Fruit fly (Drosophila melanogaster) whole organism, embryonic: Measurements from ENCODE around the gene path.

Experiments
- Abd-B ChIP-seq: fragments of 200-800 bp; sonication (Bioruptor generic); optimal IDR thresholded peaks from 2 replicates; lab custom pipeline; 2018; ENCODE audit warnings: missing biosample characterization, mild to moderate bottlenecking, missing genetic modification characterization, moderate library complexity
- Antp ChIP-seq: fragments of 200-800 bp; sonication (Bioruptor generic); optimal IDR thresholded peaks from 3 replicates; lab custom pipeline; 2016; ENCODE audit warnings: missing biosample characterization, missing genetic modification characterization
- Atf-2 ChIP-seq: fragments of 200-800 bp; sonication (Bioruptor generic); optimal IDR thresholded peaks from 2 replicates; lab custom pipeline; 2016; ENCODE audit warnings: missing biosample characterization, missing genetic modification characterization
- B-H2 ChIP-seq: fragments of 200-800 bp; sonication (Bioruptor generic); optimal IDR thresholded peaks from 2 replicates; lab custom pipeline; 2018; ENCODE audit warnings: missing biosample characterization, mild to moderate bottlenecking, missing genetic modification characterization
- Bdp1 ChIP-seq: fragments of 200-800 bp; sonication (Bioruptor generic); optimal IDR thresholded peaks from 3 replicates; lab custom pipeline; 2016; ENCODE audit warnings: missing biosample characterization, missing genetic modification characterization
- BtbVII ChIP-seq: fragments of 200-800 bp; sonication (Bioruptor generic); optimal IDR thresholded peaks from 3 replicates; lab custom pipeline; 2017; ENCODE audit warnings: missing biosample characterization, mild to moderate bottlenecking, missing genetic modification characterization
- CG11723 ChIP-seq: fragments of 200-800 bp; sonication (Bioruptor generic); optimal IDR thresholded peaks from 2 replicates; lab custom pipeline; 2017; ENCODE audit warnings: missing biosample characterization, mild to moderate bottlenecking, missing genetic modification characterization
- CG12104 ChIP-seq: fragments of 200-800 bp; sonication (Bioruptor generic); optimal IDR thresholded peaks from 3 replicates; lab custom pipeline; 2016; ENCODE audit warnings: missing biosample characterization, missing genetic modification characterization
- CG15269 ChIP-seq: fragments of 200-800 bp; sonication (Bioruptor generic); optimal IDR thresholded peaks from 2 replicates; lab custom pipeline; 2018; ENCODE audit warnings: missing biosample characterization, mild to moderate bottlenecking, missing genetic modification characterization, moderate library complexity
- CG1529 ChIP-seq: fragments of 200-800 bp; sonication (Bioruptor generic); optimal IDR thresholded peaks from 3 replicates; lab custom pipeline; 2018; ENCODE audit warnings: missing biosample characterization, missing genetic modification characterization
- CG15514 ChIP-seq: fragments of 200-800 bp; sonication (Bioruptor generic); optimal IDR thresholded peaks from 3 replicates; lab custom pipeline; 2017; ENCODE audit warnings: missing biosample characterization, missing genetic modification characterization, mild to moderate bottlenecking, moderate library complexity, missing genetic modification reagents
- CG1603 ChIP-seq: fragments of 200-800 bp; sonication (Bioruptor generic); optimal IDR thresholded peaks from 2 replicates; lab custom pipeline; 2019; ENCODE audit warnings: missing biosample characterization, mild to moderate bottlenecking, missing genetic modification characterization, moderate library complexity
- CG17359 ChIP-seq: fragments of 200-800 bp; sonication (Bioruptor generic); optimal IDR thresholded peaks from 3 replicates; lab custom pipeline; 2018; ENCODE audit warnings: missing biosample characterization, mild to moderate bottlenecking, missing genetic modification characterization, moderate library complexity
- CG18262 ChIP-seq: fragments of 200-800 bp; optimal IDR thresholded peaks from 3 replicates; lab custom pipeline; 2019; ENCODE audit warnings: missing biosample characterization, mild to moderate bottlenecking, missing genetic modification characterization, moderate library complexity
- CG18476 ChIP-seq: fragments of 200-800 bp; sonication (Bioruptor generic); optimal IDR thresholded peaks from 2 replicates; lab custom pipeline; 2016; ENCODE audit warnings: missing biosample characterization, mild to moderate bottlenecking, missing genetic modification characterization
- CG2202 ChIP-seq: fragments of 200-800 bp; sonication (Bioruptor generic); optimal IDR thresholded peaks from 2 replicates; lab custom pipeline; 2018; ENCODE audit warnings: missing biosample characterization, mild to moderate bottlenecking, missing genetic modification characterization
- CG4730 ChIP-seq: fragments of 200-800 bp; sonication (Bioruptor generic); IDR thresholded peaks from 2 replicates; pipeline ENCODE4 v1.3.6; 2022; ENCODE audit warnings: missing biosample characterization, missing genetic modification characterization
- CG5180 ChIP-seq: fragments of 200-800 bp; sonication (Bioruptor generic); optimal IDR thresholded peaks from 3 replicates; lab custom pipeline; 2017; ENCODE audit warnings: missing biosample characterization, missing genetic modification characterization, mild to moderate bottlenecking, moderate library complexity, missing genetic modification reagents
- CG6765 ChIP-seq: fragments of 200-800 bp; sonication (Bioruptor generic); optimal IDR thresholded peaks from 3 replicates; lab custom pipeline; 2017; ENCODE audit warnings: missing biosample characterization, mild to moderate bottlenecking, missing genetic modification characterization
- CG7372 ChIP-seq: fragments of 200-800 bp; sonication (Bioruptor generic); IDR thresholded peaks from 2 replicates; pipeline ENCODE4 v1.3.6; 2022; ENCODE audit warnings: missing biosample characterization, missing genetic modification characterization
- CTCF ChIP-seq: fragments of 200-800 bp; sonication (Bioruptor generic); optimal IDR thresholded peaks from 2 replicates; lab custom pipeline; 2017; ENCODE audit warnings: missing biosample characterization, mild to moderate bottlenecking, missing genetic modification characterization, moderate library complexity
- D19A ChIP-seq: fragments of 200-800 bp; optimal IDR thresholded peaks from 3 replicates; lab custom pipeline; 2019; ENCODE audit warnings: missing biosample characterization, mild to moderate bottlenecking, missing genetic modification characterization, moderate library complexity
- D19B ChIP-seq: fragments of 200-800 bp; sonication (Bioruptor generic); optimal IDR thresholded peaks from 2 replicates; lab custom pipeline; 2017; ENCODE audit warnings: missing biosample characterization, mild to moderate bottlenecking, missing genetic modification characterization
- Ets65A ChIP-seq: fragments of 200-800 bp; sonication (Bioruptor generic); peaks from one replicate; lab custom pipeline; 2016; ENCODE audit warnings: missing biosample characterization, missing genetic modification characterization
- Hsf ChIP-seq: fragments of 200-800 bp; sonication (Bioruptor generic); optimal IDR thresholded peaks from 3 replicates; lab custom pipeline; 2016; ENCODE audit warnings: missing biosample characterization, missing genetic modification characterization
- Meics ChIP-seq: fragments of 200-800 bp; sonication (Bioruptor generic); optimal IDR thresholded peaks from 2 replicates; lab custom pipeline; 2017; ENCODE audit warnings: missing biosample characterization, mild to moderate bottlenecking, missing genetic modification characterization
- Ptx1 ChIP-seq: fragments of 200-800 bp; sonication (Bioruptor generic); IDR thresholded peaks from 2 replicates; pipeline ENCODE4 v1.3.6; 2022; ENCODE audit warnings: missing biosample characterization, missing genetic modification characterization
- Rfx ChIP-seq: fragments of 200-800 bp; sonication (Bioruptor generic); IDR thresholded peaks from 2 replicates; pipeline ENCODE4 v1.3.6; 2022; ENCODE audit warnings: missing biosample characterization, missing genetic modification characterization
- Sry-β ChIP-seq: fragments of 200-800 bp; sonication (Bioruptor generic); optimal IDR thresholded peaks from 2 replicates; lab custom pipeline; 2018; ENCODE audit warnings: missing biosample characterization, mild to moderate bottlenecking, missing genetic modification characterization, moderate library complexity
- Stat92E ChIP-seq, 3 experiments: fragments of >200 bp in 2 of 3; fragments of 200-800 bp in 1 of 3; sonication (Bioruptor generic) in 1 of 3; optimal IDR thresholded peaks; 2 replicates each; lab custom pipeline; 2017 to 2019; ENCODE audit warnings: missing biosample characterization in 3 of 3, missing genetic modification characterization in 3 of 3, mild to moderate bottlenecking in 1 of 3, moderate library complexity in 1 of 3
- TFAM ChIP-seq: fragments of 200-800 bp; sonication (Bioruptor generic); optimal IDR thresholded peaks from 2 replicates; lab custom pipeline; 2017; ENCODE audit warnings: missing biosample characterization, missing genetic modification characterization, inconsistent platforms
- Tbp ChIP-seq: fragments of >200 bp; optimal IDR thresholded peaks from 2 replicates; lab custom pipeline; 2018; ENCODE audit warnings: missing biosample characterization, missing genetic modification characterization
- al ChIP-seq: fragments of 200-800 bp; sonication (Bioruptor generic); IDR thresholded peaks from 2 replicates; pipeline ENCODE4 v1.3.6; 2022; ENCODE audit warnings: missing biosample characterization, missing genetic modification characterization
- ase ChIP-seq: fragments of 200-800 bp; sonication (Bioruptor generic); IDR thresholded peaks from 3 replicates; pipeline ENCODE4 v1.3.6; 2022; ENCODE audit warnings: missing biosample characterization, missing genetic modification characterization
- bcd ChIP-seq: fragments of 200-800 bp; sonication (Bioruptor generic); optimal IDR thresholded peaks from 2 replicates; lab custom pipeline; 2017; ENCODE audit warnings: missing biosample characterization, mild to moderate bottlenecking, missing genetic modification characterization
- cas ChIP-seq: fragments of 200-800 bp; sonication (Bioruptor generic); IDR thresholded peaks from 2 replicates; pipeline ENCODE4 v1.3.6; 2022; ENCODE audit warnings: missing biosample characterization, missing genetic modification characterization
- cwo ChIP-seq: fragments of 200-800 bp; sonication (Bioruptor generic); optimal IDR thresholded peaks from 3 replicates; lab custom pipeline; 2017; ENCODE audit warnings: missing biosample characterization, missing genetic modification characterization, mild to moderate bottlenecking, moderate library complexity, missing genetic modification reagents
- dysf ChIP-seq: fragments of 200-800 bp; sonication (Bioruptor generic); IDR thresholded peaks from 3 replicates; pipeline ENCODE4 v1.3.6; 2022; ENCODE audit warnings: missing biosample characterization, missing genetic modification characterization
- exex ChIP-seq: fragments of 200-800 bp; sonication (Bioruptor generic); optimal IDR thresholded peaks from 4 replicates; lab custom pipeline; 2018; ENCODE audit warnings: missing biosample characterization, mild to moderate bottlenecking, missing genetic modification characterization, moderate library complexity
- fd102C ChIP-seq: fragments of 200-800 bp; sonication (Bioruptor generic); optimal IDR thresholded peaks from 2 replicates; lab custom pipeline; 2018; ENCODE audit warnings: missing biosample characterization, mild to moderate bottlenecking, missing genetic modification characterization, moderate library complexity
- fd3F ChIP-seq: fragments of 200-800 bp; sonication (Bioruptor generic); optimal IDR thresholded peaks from 2 replicates; lab custom pipeline; 2018; ENCODE audit warnings: missing biosample characterization, mild to moderate bottlenecking, missing genetic modification characterization, moderate library complexity
- fu2 ChIP-seq: fragments of 200-800 bp; sonication (Bioruptor generic); optimal IDR thresholded peaks from 2 replicates; lab custom pipeline; 2016; ENCODE audit warnings: missing biosample characterization, missing genetic modification characterization
- grau ChIP-seq: fragments of 200-800 bp; optimal IDR thresholded peaks from 3 replicates; lab custom pipeline; 2019; ENCODE audit warnings: missing biosample characterization, mild to moderate bottlenecking, missing genetic modification characterization, moderate library complexity
- grn ChIP-seq: fragments of 200-800 bp; sonication (Bioruptor generic); optimal IDR thresholded peaks from 3 replicates; lab custom pipeline; 2017; ENCODE audit warnings: missing biosample characterization, missing genetic modification characterization
- ind ChIP-seq: fragments of 200-800 bp; sonication (Bioruptor generic); optimal IDR thresholded peaks from 3 replicates; lab custom pipeline; 2016; ENCODE audit warnings: missing biosample characterization, missing genetic modification characterization
- kay ChIP-seq: fragments of 200-800 bp; sonication (Bioruptor generic); optimal IDR thresholded peaks from 2 replicates; lab custom pipeline; 2016; ENCODE audit warnings: missing biosample characterization, missing genetic modification characterization
- pfk ChIP-seq: fragments of 200-800 bp; sonication (Bioruptor generic); optimal IDR thresholded peaks from 2 replicates; lab custom pipeline; 2018; ENCODE audit warnings: missing biosample characterization, mild to moderate bottlenecking, missing genetic modification characterization, moderate library complexity
- rib ChIP-seq: fragments of 200-800 bp; sonication (Bioruptor generic); IDR thresholded peaks from 2 replicates; pipeline ENCODE4 v1.3.6; 2022; ENCODE audit warnings: missing biosample characterization, missing genetic modification characterization
- sd ChIP-seq: fragments of 200-800 bp; sonication (Bioruptor generic); optimal IDR thresholded peaks from 3 replicates; lab custom pipeline; 2018; ENCODE audit warnings: missing biosample characterization, mild to moderate bottlenecking, missing genetic modification characterization, moderate library complexity
- sisA ChIP-seq: fragments of 200-800 bp; sonication (Bioruptor generic); IDR thresholded peaks from 2 replicates; pipeline ENCODE4 v1.3.6; 2022; ENCODE audit warnings: missing biosample characterization, missing genetic modification characterization
- sob ChIP-seq: fragments of 200-800 bp; sonication (Bioruptor generic); IDR thresholded peaks from 2 replicates; pipeline ENCODE4 v1.3.6; 2022; ENCODE audit warnings: missing biosample characterization, missing genetic modification characterization
- unc-4 ChIP-seq: fragments of 200-800 bp; sonication (Bioruptor generic); IDR thresholded peaks from 2 replicates; pipeline ENCODE4 v1.3.6; 2022; ENCODE audit warnings: missing biosample characterization, missing genetic modification characterization; ENCODE audit not compliant: partially characterized antibody

Gene path

DNA sequence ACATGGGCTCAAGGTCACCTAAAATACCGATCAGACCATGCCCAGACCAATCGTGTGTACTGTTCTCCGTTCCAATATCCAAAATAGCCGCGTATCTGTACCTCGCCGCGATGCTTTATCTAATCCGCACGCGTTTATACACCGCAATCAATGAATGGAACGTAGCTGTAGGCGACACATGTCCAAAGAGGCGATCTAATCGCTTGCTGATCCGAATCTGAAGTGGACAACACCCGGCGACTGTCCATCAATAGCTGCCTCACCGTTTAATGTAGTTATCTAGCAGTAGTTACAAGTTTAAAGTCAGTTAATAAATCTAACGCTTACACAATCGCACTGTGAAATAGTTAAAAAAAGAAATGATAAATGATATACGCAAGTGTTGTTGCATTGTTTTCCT lies 52.7 kb downstream of the path start (continued):
- TF ChIP-seq kay (GFP tag; lab: Kevin White, UChicago) (no peak), sisA (GFP tag; lab: Robert Waterston, UW) (no peak), CG17359 (tag; lab: Kevin White, UChicago) (no peak), CG7372 (GFP tag; lab: Robert Waterston, UW) (no peak), dysf (0 out of 3 replicates have a peak, but pooled peaks have one; percentile 16), grau (tag; lab: Kevin White, UChicago) (no peak), Hsf (GFP tag; lab: Kevin White, UChicago) (no peak), Rfx (no peak), fd3F (GFP tag; lab: Kevin White, UChicago) (no peak), fd102C (GFP tag; lab: Kevin White, UChicago) (no peak), Ptx1 (GFP tag; lab: Robert Waterston, UW) (no peak), Sry-β (GFP tag; lab: Kevin White, UChicago) (no peak), CG6765 (GFP tag; lab: Kevin White, UChicago) (no peak), CG18262 (tag; lab: Kevin White, UChicago) (no peak), CTCF (GFP tag; lab: Kevin White, UChicago) (no peak), CG18476 (GFP tag; lab: Kevin White, UChicago) (no peak), unc-4 (no peak), cwo (peak; percentile 63), Ets65A (GFP tag; lab: Kevin White, UChicago) (no peak), sd (tag; lab: Kevin White, UChicago) (peak; percentile 14), CG4730 (no peak), CG15269 (no peak), grn (GFP tag; lab: Kevin White, UChicago) (peak; percentile 94), sob (GFP tag; lab: Robert Waterston, UW) (no peak)

dm6 chr3L:9451522-9452118 lies 53.5 kb downstream of the path start, which contains the start of the genes CG3448 and ghi:
CG3448 (minus strand) TSS chr3L:9451572.
ghi (plus strand) TSS chr3L:9451876.
- TF ChIP-seq CG12104 (GFP tag; lab: Kevin White, UChicago), result peak; percentile 45
- peak; percentile 73 for TF ChIP-seq Abd-B (GFP tag; lab: Kevin White, UChicago)
- no peak for TF ChIP-seq fu2 (GFP tag; lab: Kevin White, UChicago)
- TF ChIP-seq CG11723 (GFP tag; lab: Kevin White, UChicago), result no peak
- no peak for TF ChIP-seq cas (GFP tag; lab: Robert Waterston, UW)
- TF ChIP-seq D19B, result no peak
- no peak for TF ChIP-seq Tbp
- TF ChIP-seq Atf-2 (GFP tag; lab: Kevin White, UChicago), result no peak
- no peak for TF ChIP-seq Antp (GFP tag; lab: Kevin White, UChicago)
- peak; percentile 56 for TF ChIP-seq bcd (GFP tag; lab: Kevin White, UChicago)
- TF ChIP-seq TFAM (GFP tag; lab: Kevin White, UChicago), result no peak
- peak; percentile 70 for TF ChIP-seq CG1603 (tag; lab: Kevin White, UChicago)
- TF ChIP-seq CG1529 (GFP tag; lab: Kevin White, UChicago), result no peak
- TF ChIP-seq al (GFP tag; lab: Robert Waterston, UW), result peak; percentile 59; the same call in 1 of the 2 replicates
- TF ChIP-seq CG15514 (GFP tag; lab: Kevin White, UChicago), result peak; percentile 70
- peak; percentile 24 for TF ChIP-seq BtbVII (GFP tag; lab: Kevin White, UChicago)
- TF ChIP-seq CG2202 (tag; lab: Kevin White, UChicago), result no peak
- TF ChIP-seq exex (tag; lab: Kevin White, UChicago), result peak; percentile 56
- peak; percentile 73 for TF ChIP-seq ind
- no peak for TF ChIP-seq CG5180 (GFP tag; lab: Kevin White, UChicago)
- peak in 1 of 3 experiments; percentile 39 for TF ChIP-seq Stat92E (GFP tag; optimal IDR thresholded peaks at IDR 0.05; lab: Kevin White, UChicago)
- no peak for TF ChIP-seq ase (GFP tag; lab: Robert Waterston, UW)
- TF ChIP-seq pfk (GFP tag; lab: Kevin White, UChicago), result no peak
- peak; percentile 45 for TF ChIP-seq D19A (tag; lab: Kevin White, UChicago)
- no peak for TF ChIP-seq rib (GFP tag; lab: Robert Waterston, UW)
- no peak for TF ChIP-seq Bdp1 (GFP tag; lab: Kevin White, UChicago)
- TF ChIP-seq Meics (GFP tag; lab: Kevin White, UChicago), result peak; percentile 52
- TF ChIP-seq B-H2 (GFP tag; lab: Kevin White, UChicago), result peak; percentile 45
